Fruit fly (Drosophila melanogaster) whole organism, pupa: ENCODE data around the gene siz.

Experiments
- CG4496 ChIP-seq: fragments of 200-800 bp; sonication (Bioruptor generic); IDR thresholded peaks from 3 replicates; pipeline ENCODE4 v1.3.6; 2022; ENCODE audit warnings: missing biosample characterization, missing genetic modification characterization
- D1 ChIP-seq: fragments of 200-800 bp; sonication (Bioruptor generic); optimal IDR thresholded peaks from 2 replicates; lab custom pipeline; 2018; ENCODE audit warnings: missing biosample characterization, mild to moderate bottlenecking, missing genetic modification characterization, moderate library complexity
- Ets98B ChIP-seq: fragments of 200-800 bp; sonication (Bioruptor generic); IDR thresholded peaks from 2 replicates; pipeline ENCODE4 v1.3.6; 2022; ENCODE audit warnings: missing biosample characterization, missing genetic modification characterization

DNA sequence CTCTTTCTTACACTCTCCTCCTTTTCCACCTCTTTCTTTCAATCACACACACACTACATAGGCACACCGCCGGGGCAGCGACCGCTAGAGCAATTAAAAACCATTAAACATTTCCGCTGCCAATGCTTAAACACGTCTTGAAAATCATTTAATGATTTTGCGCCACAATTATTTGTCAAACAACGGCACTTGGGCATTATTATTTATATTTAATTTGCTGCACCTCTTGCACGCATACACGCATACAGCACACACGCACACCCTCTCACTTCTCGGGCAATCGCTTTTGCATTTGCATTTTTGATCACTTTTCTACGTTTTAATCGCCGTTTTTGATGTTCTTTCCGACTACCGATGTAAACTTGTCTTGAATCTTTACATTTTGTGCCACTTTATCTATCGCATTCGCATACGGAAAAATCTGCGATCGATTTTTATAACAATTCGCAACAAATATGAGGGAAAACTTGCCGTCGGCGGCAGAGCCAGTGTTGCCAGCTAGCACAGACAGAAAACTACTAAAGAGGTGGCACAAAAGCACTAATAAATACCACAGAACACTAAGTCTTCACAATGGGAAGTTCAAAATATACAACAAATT lies 7.3 kb upstream of the siz start, which contains the start of gene skd:
- TF ChIP-seq D1 (no peak), Ets98B (no peak), CG4496 (GFP tag; lab: Robert Waterston, UW) (no peak; the same call in 2 of the 3 replicates)
